Worm (Caenorhabditis elegans): ENCODE data around the gene cyp-35B1.

DNA sequence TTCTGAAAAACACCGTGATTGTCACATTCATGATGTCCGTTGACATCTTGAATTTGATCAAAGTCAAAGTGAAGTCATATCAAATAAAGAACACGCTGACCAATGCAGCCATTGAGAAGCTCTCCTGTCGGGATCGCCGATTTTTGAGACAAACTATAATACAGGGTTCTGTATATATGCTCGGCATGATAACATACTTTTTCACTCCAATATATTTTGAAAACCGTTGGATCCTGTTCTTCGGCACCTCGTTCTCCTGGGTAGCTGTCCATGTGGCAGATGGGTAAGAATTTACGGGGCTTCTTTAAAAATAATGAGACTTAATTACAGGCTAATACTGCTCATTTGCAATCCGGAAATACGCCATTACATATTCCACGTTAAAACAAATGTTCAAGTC lies 16.3 kb upstream of the cyp-35B1 start:
- TF ChIP-seq daf-19 (GFP tag; conservative IDR thresholded peaks at IDR 0.05) (no peak), daf-12 (tag; optimal IDR thresholded peaks at IDR 0.05) (no peak), nhr-76 (tag; optimal IDR thresholded peaks at IDR 0.05) (no peak), unc-130 (GFP tag; optimal IDR thresholded peaks at IDR 0.05) (no peak), lir-3 (tag; optimal IDR thresholded peaks at IDR 0.05) (no peak), ztf-11 (tag; optimal IDR thresholded peaks at IDR 0.05) (no peak), zag-1 (tag; optimal IDR thresholded peaks at IDR 0.05) (no peak), pha-4 (GFP tag; IDR thresholded peaks at IDR 0.05) (no peak), pha-4 (tag; optimal IDR thresholded peaks at IDR 0.05) (no peak), dve-1 (tag; optimal IDR thresholded peaks at IDR 0.05; ENCODE audit: insufficient read depth) (no peak), nhr-28 (tag; optimal IDR thresholded peaks at IDR 0.05) (no peak), ama-1 (optimal IDR thresholded peaks at IDR 0.05) (no peak), egl-27 (tag; optimal IDR thresholded peaks at IDR 0.05) (no peak), lsy-2 (tag; optimal IDR thresholded peaks at IDR 0.05) (no peak), zfp-3 (GFP tag; conservative IDR thresholded peaks at IDR 0.05) (no peak)

All from whole organism, L4 larva.